Worm (Caenorhabditis elegans) whole organism, mixed stage, embryonic: ENCODE measurements around the gene sru-7.

Experiments used
- blmp-1 ChIP-seq: fragments of 150-350 bp; optimal IDR thresholded peaks from 2 replicates; lab custom pipeline; 2014; ENCODE audit warnings: missing biosample characterization, missing genetic modification characterization
- ceh-39 ChIP-seq: fragments of 150-350 bp; optimal IDR thresholded peaks from 2 replicates; lab custom pipeline; 2014; ENCODE audit warnings: missing biosample characterization, missing genetic modification characterization
- drap-1 ChIP-seq: fragments of 200-800 bp; sonication (Bioruptor generic); optimal IDR thresholded peaks from 3 replicates; lab custom pipeline; 2018; ENCODE audit warnings: mild to moderate bottlenecking, missing genetic modification characterization, missing compliant biosample characterization
- elt-3 ChIP-seq: fragments of 150-350 bp; optimal IDR thresholded peaks from 2 replicates; lab custom pipeline; 2014; ENCODE audit warnings: missing biosample characterization, missing genetic modification characterization
- mab-5 ChIP-seq: fragments of 150-350 bp; optimal IDR thresholded peaks from 2 replicates; lab custom pipeline; 2014; ENCODE audit warnings: missing biosample characterization, missing genetic modification characterization
- nhr-12 ChIP-seq: fragments of 150-350 bp; optimal IDR thresholded peaks from 2 replicates; lab custom pipeline; 2014; ENCODE audit warnings: missing biosample characterization, missing genetic modification characterization
- nhr-237 ChIP-seq: fragments of 150-350 bp; optimal IDR thresholded peaks from 2 replicates; lab custom pipeline; 2014; ENCODE audit warnings: missing biosample characterization, missing genetic modification characterization
- pha-4 ChIP-seq: fragments of 150-350 bp; optimal IDR thresholded peaks from 2 replicates; lab custom pipeline; 2018; ENCODE audit warnings: missing biosample characterization, missing genetic modification reagents, missing genetic modification characterization
- snpc-4 ChIP-seq: fragments of 150-350 bp; optimal IDR thresholded peaks from 2 replicates; lab custom pipeline; 2014; ENCODE audit warnings: missing biosample characterization, missing genetic modification characterization
- unc-39 ChIP-seq: fragments of 150-350 bp; optimal IDR thresholded peaks from 2 replicates; lab custom pipeline; 2014; ENCODE audit warnings: missing biosample characterization, missing genetic modification characterization
- unc-62 ChIP-seq: fragments of 150-350 bp; optimal IDR thresholded peaks from 2 replicates; lab custom pipeline; 2014; ENCODE audit warnings: missing biosample characterization, missing genetic modification reagents, missing genetic modification characterization
- ztf-11 ChIP-seq: fragments of 150-350 bp; optimal IDR thresholded peaks from 2 replicates; lab custom pipeline; 2014; ENCODE audit warnings: missing biosample characterization, missing genetic modification characterization

DNA sequence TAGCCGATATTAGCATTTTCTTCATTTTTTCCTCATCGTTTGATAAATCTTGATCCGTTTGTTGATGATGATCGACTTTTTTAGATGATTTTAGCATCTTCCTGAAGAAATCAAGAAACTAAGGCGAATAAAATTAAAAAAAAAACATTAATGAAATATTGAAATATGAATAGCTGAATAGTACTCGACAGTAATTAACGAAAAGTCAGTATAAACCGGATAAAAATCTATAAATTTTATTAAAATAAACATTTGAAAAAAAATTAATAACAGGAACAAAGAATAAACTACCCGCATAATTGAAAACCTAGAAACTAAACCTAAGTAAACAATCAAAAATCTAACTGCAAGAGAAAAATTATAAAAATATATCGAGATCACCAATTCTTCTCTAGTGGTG lies 3.9 kb downstream of the sru-7 start, which contains the start of gene C28C12.12:
- TF ChIP-seq blmp-1 (no peak), mab-5 (no peak), unc-39 (tag; lab: Kevin White, UChicago) (no peak), nhr-12 (no peak), unc-62 (GFP tag; lab: Kevin White, UChicago) (no peak), ztf-11 (tag; lab: Kevin White, UChicago) (no peak), nhr-237 (no peak), elt-3 (no peak), pha-4 (no peak), snpc-4 (no peak), drap-1 (no peak), ceh-39 (tag; lab: Kevin White, UChicago) (no peak)
